Fruit fly (Drosophila melanogaster) whole organism, embryonic: ENCODE results near the gene Vha16-3.

Experiments
- CG10979 ChIP-seq: fragments of 200-800 bp; sonication (Bioruptor generic); optimal IDR thresholded peaks from 2 replicates; lab custom pipeline; 2018; ENCODE audit warnings: missing biosample characterization, mild to moderate bottlenecking, missing genetic modification characterization, moderate library complexity
- CG12071 ChIP-seq: fragments of 200-800 bp; sonication (Bioruptor generic); optimal IDR thresholded peaks from 3 replicates; lab custom pipeline; 2018; ENCODE audit warnings: missing biosample characterization, mild to moderate bottlenecking, missing genetic modification characterization
- CG13296 ChIP-seq: fragments of 200-800 bp; sonication (Bioruptor generic); optimal IDR thresholded peaks from 3 replicates; lab custom pipeline; 2018; ENCODE audit warnings: missing biosample characterization, mild to moderate bottlenecking, missing genetic modification characterization
- CG13775 ChIP-seq: fragments of 200-800 bp; sonication (Bioruptor generic); optimal IDR thresholded peaks from 3 replicates; lab custom pipeline; 2017; ENCODE audit warnings: missing biosample characterization, mild to moderate bottlenecking, missing genetic modification characterization
- CG17359 ChIP-seq: fragments of 200-800 bp; sonication (Bioruptor generic); optimal IDR thresholded peaks from 3 replicates; lab custom pipeline; 2018; ENCODE audit warnings: missing biosample characterization, mild to moderate bottlenecking, missing genetic modification characterization, moderate library complexity
- CG17612 ChIP-seq: fragments of 200-800 bp; sonication (Bioruptor generic); IDR thresholded peaks from 2 replicates; pipeline ENCODE4 v1.3.6; 2022; ENCODE audit warnings: missing biosample characterization, missing genetic modification characterization
- CG18764 ChIP-seq: fragments of 200-800 bp; sonication (Bioruptor generic); optimal IDR thresholded peaks from 3 replicates; lab custom pipeline; 2016; ENCODE audit warnings: missing biosample characterization, missing genetic modification characterization
- CG3163 ChIP-seq: fragments of 200-800 bp; sonication (Bioruptor generic); optimal IDR thresholded peaks from 3 replicates; lab custom pipeline; 2016; ENCODE audit warnings: missing biosample characterization, missing genetic modification characterization
- CG3847 ChIP-seq: fragments of 200-800 bp; sonication (Bioruptor generic); IDR thresholded peaks from 2 replicates; pipeline ENCODE4 v1.3.6; 2022; ENCODE audit warnings: missing biosample characterization, missing genetic modification characterization
- CG4617 ChIP-seq: fragments of 200-800 bp; sonication (Bioruptor generic); optimal IDR thresholded peaks from 3 replicates; lab custom pipeline; 2016; ENCODE audit warnings: missing biosample characterization, missing genetic modification characterization, borderline replicate concordance
- CG4820 ChIP-seq: fragments of 200-800 bp; sonication (Bioruptor generic); optimal IDR thresholded peaks from 3 replicates; lab custom pipeline; 2016; ENCODE audit warnings: missing biosample characterization, missing genetic modification characterization
- CG7271 ChIP-seq: fragments of 200-800 bp; sonication (Bioruptor generic); optimal IDR thresholded peaks from 2 replicates; lab custom pipeline; 2018; ENCODE audit warnings: missing biosample characterization, mild to moderate bottlenecking, missing genetic modification characterization, moderate library complexity
- CG7556 ChIP-seq: fragments of 200-800 bp; sonication (Bioruptor generic); optimal IDR thresholded peaks from 2 replicates; lab custom pipeline; 2017; ENCODE audit warnings: missing biosample characterization, mild to moderate bottlenecking, missing genetic modification characterization
- CG8281 ChIP-seq: fragments of 200-800 bp; sonication (Bioruptor generic); optimal IDR thresholded peaks from 2 replicates; lab custom pipeline; 2018; ENCODE audit warnings: missing biosample characterization, mild to moderate bottlenecking, missing genetic modification characterization, moderate library complexity
- CG8765 ChIP-seq: fragments of 200-800 bp; sonication (Bioruptor generic); IDR thresholded peaks from 2 replicates; pipeline ENCODE4 v1.3.6; 2022; ENCODE audit warnings: missing biosample characterization, missing genetic modification characterization
- CG9609 ChIP-seq: fragments of 200-800 bp; sonication (Bioruptor generic); optimal IDR thresholded peaks from 3 replicates; lab custom pipeline; 2016; ENCODE audit warnings: missing biosample characterization, missing genetic modification characterization
- CG9876 ChIP-seq: fragments of 200-800 bp; sonication (Bioruptor generic); optimal IDR thresholded peaks from 2 replicates; lab custom pipeline; 2016; ENCODE audit warnings: missing biosample characterization, missing genetic modification characterization
- Camta ChIP-seq: fragments of 200-800 bp; sonication (Bioruptor generic); optimal IDR thresholded peaks from 2 replicates; lab custom pipeline; 2016; ENCODE audit warnings: missing biosample characterization, missing genetic modification characterization
- D ChIP-seq, 2 experiments: fragments of 200-800 bp in 1 of 2; fragments of >200 bp in 1 of 2; sonication (Bioruptor generic) in 1 of 2; optimal IDR thresholded peaks; 2 replicates in 1 of 2; 3 replicates in 1 of 2; lab custom pipeline; 2017; ENCODE audit warnings: mild to moderate bottlenecking in 1 of 2, missing biosample characterization in 1 of 2, missing genetic modification characterization in 1 of 2, missing genetic modification reagents in 1 of 2
- Dbx ChIP-seq: fragments of 200-800 bp; sonication (Bioruptor generic); IDR thresholded peaks from 3 replicates; pipeline ENCODE4 v1.3.6; 2022; ENCODE audit warnings: missing biosample characterization, missing genetic modification characterization
- Gsc ChIP-seq: fragments of 200-800 bp; sonication (Bioruptor generic); IDR thresholded peaks from 2 replicates; pipeline ENCODE4 v1.3.6; 2022; ENCODE audit warnings: missing biosample characterization, missing genetic modification characterization
- Gug ChIP-seq: fragments of 200-800 bp; sonication (Bioruptor generic); IDR thresholded peaks from 4 replicates; pipeline ENCODE4 v1.3.6; 2022; ENCODE audit warnings: missing biosample characterization, missing genetic modification characterization
- MTF-1 ChIP-seq: fragments of 200-800 bp; sonication (Bioruptor generic); optimal IDR thresholded peaks from 2 replicates; lab custom pipeline; 2018; ENCODE audit warnings: missing biosample characterization, mild to moderate bottlenecking, missing genetic modification characterization, borderline replicate concordance
- Med ChIP-seq: fragments of 200-800 bp; sonication (Bioruptor generic); peaks from one replicate; lab custom pipeline; 2016; ENCODE audit warnings: missing biosample characterization, missing genetic modification characterization, mild to moderate bottlenecking, inconsistent platforms, moderate library complexity
- Mrtf ChIP-seq: fragments of 200-800 bp; sonication (Bioruptor generic); IDR thresholded peaks from 3 replicates; pipeline ENCODE4 v1.3.6; 2022; ENCODE audit warnings: missing biosample characterization, missing genetic modification characterization
- Neu2 ChIP-seq: fragments of 200-800 bp; sonication (Bioruptor generic); optimal IDR thresholded peaks from 3 replicates; lab custom pipeline; 2016; ENCODE audit warnings: missing biosample characterization, missing genetic modification characterization, borderline replicate concordance
- Oli ChIP-seq: fragments of 200-800 bp; sonication (Bioruptor generic); optimal IDR thresholded peaks from 2 replicates; lab custom pipeline; 2018; ENCODE audit warnings: missing biosample characterization, mild to moderate bottlenecking, missing genetic modification characterization, moderate library complexity
- Optix ChIP-seq: fragments of 200-800 bp; sonication (Bioruptor generic); IDR thresholded peaks from 3 replicates; pipeline ENCODE4 v1.3.6; 2022; ENCODE audit warnings: missing biosample characterization, missing genetic modification characterization
- Pdp1 ChIP-seq, 2 experiments: fragments of 200-800 bp; sonication (Bioruptor generic); optimal IDR thresholded peaks; 3 replicates each; lab custom pipeline; 2016; ENCODE audit warnings: missing biosample characterization in 2 of 2, missing genetic modification characterization in 2 of 2, mild to moderate bottlenecking in 1 of 2, moderate library complexity in 1 of 2
- Side ChIP-seq: fragments of 200-800 bp; sonication (Bioruptor generic); optimal IDR thresholded peaks from 2 replicates; lab custom pipeline; 2016; ENCODE audit warnings: missing biosample characterization, missing genetic modification characterization
- Sry-β ChIP-seq: fragments of 200-800 bp; sonication (Bioruptor generic); optimal IDR thresholded peaks from 2 replicates; lab custom pipeline; 2018; ENCODE audit warnings: missing biosample characterization, mild to moderate bottlenecking, missing genetic modification characterization, moderate library complexity
- ap ChIP-seq: fragments of 200-800 bp; sonication (Bioruptor generic); IDR thresholded peaks from 2 replicates; pipeline ENCODE4 v1.3.6; 2022; ENCODE audit warnings: missing biosample characterization, missing genetic modification characterization
- bbx ChIP-seq: fragments of 200-800 bp; sonication (Bioruptor generic); IDR thresholded peaks from 2 replicates; pipeline ENCODE4 v1.3.6; 2022; ENCODE audit warnings: missing biosample characterization, missing genetic modification characterization; ENCODE audit not compliant: partially characterized antibody
- btn ChIP-seq: fragments of 200-800 bp; sonication (Bioruptor generic); optimal IDR thresholded peaks from 2 replicates; lab custom pipeline; 2016; ENCODE audit warnings: missing biosample characterization, missing genetic modification characterization
- chn ChIP-seq: fragments of 200-800 bp; sonication (Bioruptor generic); optimal IDR thresholded peaks from 2 replicates; lab custom pipeline; 2016; ENCODE audit warnings: missing biosample characterization, missing genetic modification characterization
- emc ChIP-seq: fragments of 200-800 bp; sonication (Bioruptor generic); optimal IDR thresholded peaks from 2 replicates; lab custom pipeline; 2016; ENCODE audit warnings: missing biosample characterization, missing genetic modification characterization
- gfzf ChIP-seq: fragments of 200-800 bp; sonication (Bioruptor generic); optimal IDR thresholded peaks from 2 replicates; lab custom pipeline; 2016; ENCODE audit warnings: missing biosample characterization, mild to moderate bottlenecking, missing genetic modification characterization, moderate library complexity
- ind ChIP-seq: fragments of 200-800 bp; sonication (Bioruptor generic); optimal IDR thresholded peaks from 3 replicates; lab custom pipeline; 2016; ENCODE audit warnings: missing biosample characterization, missing genetic modification characterization
- inv ChIP-seq: fragments of 200-800 bp; sonication (Bioruptor generic); IDR thresholded peaks from 2 replicates; pipeline ENCODE4 v1.3.6; 2022; ENCODE audit warnings: missing biosample characterization, missing genetic modification characterization; ENCODE audit not compliant: partially characterized antibody
- lbe ChIP-seq: fragments of 200-800 bp; sonication (Bioruptor generic); optimal IDR thresholded peaks from 2 replicates; lab custom pipeline; 2016; ENCODE audit warnings: missing biosample characterization, mild to moderate bottlenecking, missing genetic modification characterization
- pb ChIP-seq: fragments of 200-800 bp; sonication (Bioruptor generic); optimal IDR thresholded peaks from 3 replicates; lab custom pipeline; 2016; ENCODE audit warnings: missing biosample characterization, missing genetic modification characterization
- phol ChIP-seq: fragments of 200-800 bp; sonication (Bioruptor generic); optimal IDR thresholded peaks from 3 replicates; lab custom pipeline; 2018; ENCODE audit warnings: missing biosample characterization, mild to moderate bottlenecking, missing genetic modification characterization, moderate library complexity
- prd ChIP-seq, 3 experiments: fragments of >200 bp in 2 of 3; fragments of 200-800 bp in 1 of 3; sonication (Bioruptor generic) in 1 of 3; optimal IDR thresholded peaks in 2 of 3; IDR thresholded peaks in 1 of 3; 2 replicates in 2 of 3; 3 replicates in 1 of 3; pipeline versions ENCODE4 v1.3.6 to Lab custom; 2017 to 2022; ENCODE audit warnings: missing biosample characterization in 1 of 3, missing genetic modification characterization in 1 of 3
- sim ChIP-seq: fragments of 200-800 bp; sonication (Bioruptor generic); IDR thresholded peaks from 2 replicates; pipeline ENCODE4 v1.3.6; 2022; ENCODE audit warnings: missing biosample characterization, missing genetic modification characterization
- ssp ChIP-seq: fragments of 200-800 bp; sonication (Bioruptor generic); IDR thresholded peaks from 2 replicates; pipeline ENCODE4 v1.3.6; 2022; ENCODE audit warnings: missing biosample characterization, missing genetic modification characterization
- twi ChIP-seq: fragments of 200-800 bp; optimal IDR thresholded peaks from 2 replicates; lab custom pipeline; 2019; ENCODE audit warnings: missing biosample characterization, mild to moderate bottlenecking, missing genetic modification characterization, moderate library complexity

Gene Vha16-3

dm6 chr3L:11433151-11433550 lies 39.9 kb upstream of the Vha16-3 start (continued):
- TF ChIP-seq Pdp1 (GFP tag; optimal IDR thresholded peaks at IDR 0.05; lab: Kevin White, UChicago) (peak in 1 of 2 experiments; percentile 4), CG17359 (tag; lab: Kevin White, UChicago) (no peak), gfzf (GFP tag; lab: Kevin White, UChicago) (no peak), pb (GFP tag; lab: Kevin White, UChicago) (no peak), Optix (0 out of 3 replicates have a peak, but pooled peaks have one; percentile 21), phol (peak; percentile 23), CG17612 (GFP tag; lab: Robert Waterston, UW) (no peak), prd (optimal IDR thresholded peaks at IDR 0.05; lab: Kevin White, UChicago) (no peak), prd (GFP tag; IDR thresholded peaks at IDR 0.05; lab: Robert Waterston, UW) (peak; percentile 70), CG8765 (GFP tag; lab: Robert Waterston, UW) (no peak), Mrtf (GFP tag; lab: Robert Waterston, UW) (no peak), Gsc (GFP tag; lab: Robert Waterston, UW) (no peak), ap (GFP tag; lab: Robert Waterston, UW) (no peak), ssp (GFP tag; lab: Robert Waterston, UW) (0 out of 2 replicates have a peak, but pooled peaks have one; percentile 8), Camta (GFP tag; lab: Kevin White, UChicago) (no peak), CG8281 (no peak), lbe (GFP tag; lab: Kevin White, UChicago) (no peak), emc (GFP tag; lab: Kevin White, UChicago) (no peak), chn (GFP tag; lab: Kevin White, UChicago) (no peak), bbx (GFP tag; lab: Robert Waterston, UW) (no peak), CG13296 (no peak), inv (GFP tag; lab: Robert Waterston, UW) (no peak), Sry-β (GFP tag; lab: Kevin White, UChicago) (no peak)

- TF ChIP-seq D (optimal IDR thresholded peaks at IDR 0.05; lab: Kevin White, UChicago) (peak; percentile 68), D (GFP tag; optimal IDR thresholded peaks at IDR 0.05; lab: Kevin White, UChicago) (no peak), Med (peak; percentile 55), twi (tag; lab: Kevin White, UChicago) (peak; percentile 72), CG9609 (GFP tag; lab: Kevin White, UChicago) (no peak)
These were observed 39.0 kb upstream of the Vha16-3 start for dm6 chr3L:11434112-11434511.

dm6 chr3L:11435376-11435775 lies 37.7 kb upstream of the Vha16-3 start, which contains the start of gene CG6149:
CG6149 (minus strand) TSS chr3L:11435476.
- no peak for TF ChIP-seq Dbx (GFP tag; lab: Robert Waterston, UW)
- TF ChIP-seq sim (GFP tag; lab: Robert Waterston, UW) = no peak
- 0 out of 2 replicates have a peak, but pooled peaks have one; percentile 7 for TF ChIP-seq CG3847 (GFP tag; lab: Robert Waterston, UW)
- no peak for TF ChIP-seq CG18764
- TF ChIP-seq CG4617 = no peak

- TF ChIP-seq CG9876 (GFP tag; lab: Kevin White, UChicago) = no peak
- TF ChIP-seq CG12071 = no peak
- TF ChIP-seq CG4820 (GFP tag; lab: Kevin White, UChicago) = no peak
- no peak for TF ChIP-seq Side
- TF ChIP-seq CG3163 (GFP tag; lab: Kevin White, UChicago) = no peak
- no peak for TF ChIP-seq btn (GFP tag; lab: Kevin White, UChicago)
- TF ChIP-seq ind (GFP tag; lab: Kevin White, UChicago) = no peak
- no peak for TF ChIP-seq Gug (GFP tag; lab: Robert Waterston, UW)
- peak; percentile 37 for TF ChIP-seq CG10979 (tag; lab: Kevin White, UChicago)
- no peak for TF ChIP-seq CG7271 (tag; lab: Kevin White, UChicago)
- no peak for TF ChIP-seq CG13775
- no peak for TF ChIP-seq ap (GFP tag; lab: Robert Waterston, UW)
- peak; percentile 12 for TF ChIP-seq Oli (tag; lab: Kevin White, UChicago)
- peak; percentile 7 for TF ChIP-seq CG7556 (GFP tag; lab: Kevin White, UChicago)
- no peak for TF ChIP-seq Neu2 (GFP tag; lab: Kevin White, UChicago)
- TF ChIP-seq MTF-1 = no peak
These were observed 33.5 kb upstream of the Vha16-3 start for dm6 chr3L:11439570-11439969.
